Fruit fly (Drosophila melanogaster) whole organism: ENCODE results near the gene sesB.

Source experiments
- pan ChIP-seq: fragments of >200 bp; optimal IDR thresholded peaks from 2 replicates; lab custom pipeline; 2017
- psq ChIP-seq: fragments of >200 bp; optimal IDR thresholded peaks from 2 replicates; lab custom pipeline; 2017

- TF ChIP-seq psq (lab: Kevin White, UChicago) (no peak), pan (no peak)
These were observed 45.7 kb downstream of the sesB start for dm6 chrX:10740953-10741500.
